Fruit fly (Drosophila melanogaster): Measurements from ENCODE around the gene Zw10.

Zw10 gene

dm6 chrX:2652124-2652923 is 48.3 kb downstream of the Zw10 start:
- TF ChIP-seq vri (GFP tag; optimal IDR thresholded peaks at IDR 0.05) = peak; percentile 97
- no peak for TF ChIP-seq fd59A (GFP tag; optimal IDR thresholded peaks at IDR 0.05)
- no peak for TF ChIP-seq Hr38 (GFP tag; optimal IDR thresholded peaks at IDR 0.05)
- TF ChIP-seq net (GFP tag; optimal IDR thresholded peaks at IDR 0.05) = peak; percentile 37
- peak; percentile 16 to 34 for TF ChIP-seq ss (GFP tag; optimal IDR thresholded peaks at IDR 0.05)
- peak; percentile 49 for TF ChIP-seq CG6808 (GFP tag; optimal IDR thresholded peaks at IDR 0.05)
- no peak for TF ChIP-seq Eip75B (GFP tag; optimal IDR thresholded peaks at IDR 0.05)
- TF ChIP-seq Eip78C (GFP tag) = peak; percentile 59
- no peak for TF ChIP-seq CG4318 (GFP tag; optimal IDR thresholded peaks at IDR 0.05)
- TF ChIP-seq CG6276 (GFP tag; optimal IDR thresholded peaks at IDR 0.05) = peak; percentile 53
- peak; percentile 9 for TF ChIP-seq Lpt (GFP tag; optimal IDR thresholded peaks at IDR 0.05)
- TF ChIP-seq Met (GFP tag; optimal IDR thresholded peaks at IDR 0.05) = peak; percentile 14
- TF ChIP-seq Blimp-1 (GFP tag; optimal IDR thresholded peaks at IDR 0.05) = peak; percentile 47
- TF ChIP-seq Gug (GFP tag; IDR thresholded peaks at IDR 0.05) = 0 out of 2 replicates have a peak, but pooled peaks have one; percentile 11
- no peak for TF ChIP-seq fkh (GFP tag; optimal IDR thresholded peaks at IDR 0.05)
- peak; percentile 29 for TF ChIP-seq dsx (GFP tag; optimal IDR thresholded peaks at IDR 0.05; ENCODE audit: poor library complexity, severe bottlenecking)
- peak; percentile 81 for TF ChIP-seq eg (GFP tag; IDR thresholded peaks at IDR 0.05)
- TF ChIP-seq topi (GFP tag; optimal IDR thresholded peaks at IDR 0.05) = peak; percentile 50
- TF ChIP-seq CG8119 (GFP tag; IDR thresholded peaks at IDR 0.05) = peak; percentile 71
- peak; percentile 71 for TF ChIP-seq CG6163 (GFP tag; IDR thresholded peaks at IDR 0.05)
- peak; percentile 63; the same call in 1 of the 2 replicates for TF ChIP-seq CG15336 (GFP tag; IDR thresholded peaks at IDR 0.05)
- TF ChIP-seq Sox14 (GFP tag; optimal IDR thresholded peaks at IDR 0.05) = peak; percentile 30
- peak; percentile 83 for TF ChIP-seq svp (GFP tag)

dm6 chrX:2653533-2654296 is 49.7 kb downstream of the Zw10 start:
- TF ChIP-seq vri (GFP tag; optimal IDR thresholded peaks at IDR 0.05) (peak; percentile 78), Eip78C (GFP tag) (peak; percentile 50), CG8632 (GFP tag; optimal IDR thresholded peaks at IDR 0.05) (peak; percentile 2), Lpt (GFP tag; optimal IDR thresholded peaks at IDR 0.05) (no peak), dsx (GFP tag; optimal IDR thresholded peaks at IDR 0.05; ENCODE audit: poor library complexity, severe bottlenecking) (peak; percentile 50), Sox14 (GFP tag; optimal IDR thresholded peaks at IDR 0.05) (peak; percentile 52), CG16779 (tag; optimal IDR thresholded peaks at IDR 0.05) (no peak), ss (GFP tag; optimal IDR thresholded peaks at IDR 0.05) (peak; percentile 36 to 37), CG11294 (GFP tag; IDR thresholded peaks at IDR 0.05) (no peak), fkh (GFP tag; optimal IDR thresholded peaks at IDR 0.05) (peak; percentile 74), Eip93F (GFP tag; optimal IDR thresholded peaks at IDR 0.05) (peak; percentile 61), CG9139 (GFP tag; optimal IDR thresholded peaks at IDR 0.05) (peak; percentile 5), Sox102F (GFP tag; optimal IDR thresholded peaks at IDR 0.05) (peak; percentile 1), svp (GFP tag) (peak; percentile 90)

dm6 chrX:2655479-2655878 is 51.5 kb downstream of the Zw10 start:
- no peak for TF ChIP-seq net (GFP tag; optimal IDR thresholded peaks at IDR 0.05)
- peak; percentile 83 for TF ChIP-seq svp (GFP tag)
- TF ChIP-seq Hr39 (GFP tag; optimal IDR thresholded peaks at IDR 0.05) = no peak

dm6 chrX:2655998-2656397 is 52.0 kb downstream of the Zw10 start:
- TF ChIP-seq Eip78C (GFP tag) (peak; percentile 5), CG32006 (GFP tag; optimal IDR thresholded peaks at IDR 0.05) (no peak), CG7368 (GFP tag; optimal IDR thresholded peaks at IDR 0.05) (no peak), Eip93F (GFP tag; optimal IDR thresholded peaks at IDR 0.05) (no peak), CG15336 (GFP tag; IDR thresholded peaks at IDR 0.05) (no peak), dsx (GFP tag; optimal IDR thresholded peaks at IDR 0.05; ENCODE audit: poor library complexity, severe bottlenecking) (no peak), Sox15 (GFP tag; optimal IDR thresholded peaks at IDR 0.05) (no peak), Ets96B (tag; optimal IDR thresholded peaks at IDR 0.05) (no peak), ss (GFP tag; optimal IDR thresholded peaks at IDR 0.05) (no peak), Hr38 (GFP tag; optimal IDR thresholded peaks at IDR 0.05) (no peak), Blimp-1 (GFP tag; optimal IDR thresholded peaks at IDR 0.05) (peak; percentile 80)

Data from whole organism, prepupa.